Fruit fly (Drosophila melanogaster) ovary, adult (tissue): ENCODE data around the gene CG14515.

ENCODE experiments used
- CG17801 ChIP-seq: fragments of 200-800 bp; optimal IDR thresholded peaks from 2 replicates; lab custom pipeline; 2019; ENCODE audit warnings: missing biosample characterization, mild to moderate bottlenecking, missing genetic modification characterization, moderate library complexity; ENCODE audit not compliant: partially characterized antibody

CG14515 gene

dm6 chr3R:29196967-29197611 is at the start of gene CG14515:
Gene CG14515 (plus strand): TSS chr3R:29197556.
- no peak for TF ChIP-seq CG17801 (GFP tag; lab: Kevin White, UChicago)

- no peak for TF ChIP-seq CG17801 (GFP tag; lab: Kevin White, UChicago)
Measured at dm6 chr3R:29148072-29148471, 49.3 kb upstream of the CG14515 start, which contains the start of the genes CG11882 and Pglym78. Gene CG11882 (minus strand): TSS chr3R:29148172. Gene Pglym78 (plus strand): TSS chr3R:29148248.

- TF ChIP-seq CG17801 (GFP tag; lab: Kevin White, UChicago): peak; percentile 70
Measured at dm6 chr3R:29151621-29152092, 45.7 kb upstream of the CG14515 start, which contains the start of gene eIF2D. Gene eIF2D (minus strand): TSS chr3R:29151794.

- peak; percentile 62 for TF ChIP-seq CG17801 (GFP tag; lab: Kevin White, UChicago)
Measured at dm6 chr3R:29153197-29153644, 44.1 kb upstream of the CG14515 start, which contains the start of the genes Slbp and Rpn2. Gene Slbp (minus strand): TSS chr3R:29153266. Gene Rpn2 (plus strand): TSS chr3R:29153524.

- TF ChIP-seq CG17801 (GFP tag; lab: Kevin White, UChicago): peak; percentile 36
Measured at dm6 chr3R:29157418-29158398, 39.6 kb upstream of the CG14515 start, which contains the start of gene rdog. Gene rdog (plus strand): TSS chr3R:29158122.

- no peak for TF ChIP-seq CG17801 (GFP tag; lab: Kevin White, UChicago)
Measured at dm6 chr3R:29158721-29159120, 38.6 kb upstream of the CG14515 start.

- TF ChIP-seq CG17801 (GFP tag; lab: Kevin White, UChicago): no peak
Measured at dm6 chr3R:29159620-29160019, 37.7 kb upstream of the CG14515 start.

dm6 chr3R:29164930-29165693 is 32.2 kb upstream of the CG14515 start, which contains the start of gene CG11898:
Gene CG11898 (plus strand): TSS chr3R:29165643.
- no peak for TF ChIP-seq CG17801 (GFP tag; lab: Kevin White, UChicago)

- TF ChIP-seq CG17801 (GFP tag; lab: Kevin White, UChicago): no peak
Measured at dm6 chr3R:29190984-29191383, 6.4 kb upstream of the CG14515 start.

dm6 chr3R:29194957-29195356 is 2.4 kb upstream of the CG14515 start, which contains the start of gene jus:
Gene jus (minus strand): TSS chr3R:29194994.
- TF ChIP-seq CG17801 (GFP tag; lab: Kevin White, UChicago): no peak

- TF ChIP-seq CG17801 (GFP tag; lab: Kevin White, UChicago): no peak
Measured at dm6 chr3R:29198299-29198698, 943 bp downstream of the CG14515 start.

- peak; percentile 61 for TF ChIP-seq CG17801 (GFP tag; lab: Kevin White, UChicago)
Measured at dm6 chr3R:29199807-29200693, 2.7 kb downstream of the CG14515 start, which contains the start of gene CG11899. Gene CG11899 (plus strand): TSS chr3R:29200454.

dm6 chr3R:29202418-29202817 is 5.1 kb downstream of the CG14515 start, which contains the start of gene Mesh1:
Gene Mesh1 (minus strand): TSS chr3R:29202525.
- no peak for TF ChIP-seq CG17801 (GFP tag; lab: Kevin White, UChicago)
